Fruit fly (Drosophila melanogaster) whole organism, embryonic: ENCODE results near the gene eIF3i.

ENCODE experiments used
- Adf1 ChIP-seq: fragments of 200-800 bp; sonication (Bioruptor generic); IDR thresholded peaks from 2 replicates; pipeline ENCODE4 v1.3.6; 2022; ENCODE audit warnings: missing biosample characterization, missing genetic modification characterization
- Atf3 ChIP-seq: fragments of 200-800 bp; sonication (Bioruptor generic); optimal IDR thresholded peaks from 3 replicates; lab custom pipeline; 2016; ENCODE audit warnings: missing biosample characterization, missing genetic modification characterization
- B-H2 ChIP-seq: fragments of 200-800 bp; sonication (Bioruptor generic); optimal IDR thresholded peaks from 2 replicates; lab custom pipeline; 2018; ENCODE audit warnings: missing biosample characterization, mild to moderate bottlenecking, missing genetic modification characterization
- Bgb ChIP-seq: fragments of 200-800 bp; sonication (Bioruptor generic); IDR thresholded peaks from 2 replicates; pipeline ENCODE4 v1.3.6; 2022; ENCODE audit warnings: missing biosample characterization, missing genetic modification characterization; ENCODE audit not compliant: partially characterized antibody
- CG13624 ChIP-seq: fragments of 200-800 bp; sonication (Bioruptor generic); optimal IDR thresholded peaks from 2 replicates; lab custom pipeline; 2016; ENCODE audit warnings: missing biosample characterization, missing genetic modification characterization
- CG14014 ChIP-seq: fragments of 200-800 bp; sonication (Bioruptor generic); IDR thresholded peaks from 2 replicates; pipeline ENCODE4 v1.3.6; 2022; ENCODE audit warnings: missing biosample characterization, missing genetic modification characterization
- CG18476 ChIP-seq: fragments of 200-800 bp; sonication (Bioruptor generic); optimal IDR thresholded peaks from 2 replicates; lab custom pipeline; 2016; ENCODE audit warnings: missing biosample characterization, mild to moderate bottlenecking, missing genetic modification characterization
- CG30020 ChIP-seq: fragments of 200-800 bp; optimal IDR thresholded peaks from 2 replicates; lab custom pipeline; 2019; ENCODE audit warnings: missing biosample characterization, mild to moderate bottlenecking, missing genetic modification characterization, moderate library complexity
- CG34224 ChIP-seq: fragments of 200-800 bp; sonication (Bioruptor generic); IDR thresholded peaks from 3 replicates; pipeline ENCODE4 v1.3.6; 2022; ENCODE audit warnings: missing biosample characterization, missing genetic modification characterization; ENCODE audit not compliant: partially characterized antibody
- CG4328 ChIP-seq: fragments of 200-800 bp; sonication (Bioruptor generic); optimal IDR thresholded peaks from 3 replicates; lab custom pipeline; 2017; ENCODE audit warnings: missing biosample characterization, missing genetic modification reagents, missing genetic modification characterization
- CG43689 ChIP-seq: fragments of 200-800 bp; sonication (Bioruptor generic); IDR thresholded peaks from 2 replicates; pipeline ENCODE4 v1.3.6; 2022; ENCODE audit warnings: missing biosample characterization, missing genetic modification characterization
- CG4617 ChIP-seq: fragments of 200-800 bp; sonication (Bioruptor generic); optimal IDR thresholded peaks from 3 replicates; lab custom pipeline; 2016; ENCODE audit warnings: missing biosample characterization, missing genetic modification characterization, borderline replicate concordance
- CG4730 ChIP-seq: fragments of 200-800 bp; sonication (Bioruptor generic); IDR thresholded peaks from 2 replicates; pipeline ENCODE4 v1.3.6; 2022; ENCODE audit warnings: missing biosample characterization, missing genetic modification characterization
- CG6272 ChIP-seq: fragments of 200-800 bp; sonication (Bioruptor generic); IDR thresholded peaks from 2 replicates; pipeline ENCODE4 v1.3.6; 2022; ENCODE audit warnings: missing biosample characterization, missing genetic modification characterization
- CG6689 ChIP-seq: fragments of 200-800 bp; sonication (Bioruptor generic); IDR thresholded peaks from 2 replicates; pipeline ENCODE4 v1.3.6; 2022; ENCODE audit warnings: missing biosample characterization, missing genetic modification characterization
- CG6854 ChIP-seq: fragments of 200-800 bp; sonication (Bioruptor generic); optimal IDR thresholded peaks from 3 replicates; lab custom pipeline; 2017; ENCODE audit warnings: missing biosample characterization, mild to moderate bottlenecking, missing genetic modification characterization
- CG7357 ChIP-seq: fragments of 200-800 bp; sonication (Bioruptor generic); IDR thresholded peaks from 3 replicates; pipeline ENCODE4 v1.3.6; 2022; ENCODE audit warnings: missing biosample characterization, missing genetic modification characterization
- Drgx ChIP-seq: fragments of 200-800 bp; sonication (Bioruptor generic); IDR thresholded peaks from 2 replicates; pipeline ENCODE4 v1.3.6; 2022; ENCODE audit warnings: missing biosample characterization, missing genetic modification characterization
- Fer2 ChIP-seq: fragments of 200-800 bp; sonication (Bioruptor generic); optimal IDR thresholded peaks from 2 replicates; lab custom pipeline; 2018; ENCODE audit warnings: missing biosample characterization, mild to moderate bottlenecking, missing genetic modification characterization, moderate library complexity
- GATAe ChIP-seq: fragments of 200-800 bp; sonication (Bioruptor generic); conservative IDR thresholded peaks from 2 replicates; pipeline ENCODE4 v1.3.6; 2022; ENCODE audit warnings: missing biosample characterization, missing genetic modification characterization
- H2.0 ChIP-seq: fragments of 200-800 bp; sonication (Bioruptor generic); IDR thresholded peaks from 2 replicates; pipeline ENCODE4 v1.3.6; 2022; ENCODE audit warnings: missing biosample characterization, missing genetic modification characterization
- HLHmδ ChIP-seq: fragments of 200-800 bp; sonication (Bioruptor generic); optimal IDR thresholded peaks from 2 replicates; lab custom pipeline; 2018; ENCODE audit warnings: missing biosample characterization, mild to moderate bottlenecking, missing genetic modification characterization, moderate library complexity
- Lpt ChIP-seq: fragments of >200 bp; optimal IDR thresholded peaks from 2 replicates; lab custom pipeline; 2018; ENCODE audit warnings: missing biosample characterization, missing genetic modification characterization
- Mes4 ChIP-seq: fragments of 200-800 bp; sonication (Bioruptor generic); optimal IDR thresholded peaks from 2 replicates; lab custom pipeline; 2016; ENCODE audit warnings: missing biosample characterization, missing genetic modification characterization
- Rfx ChIP-seq: fragments of 200-800 bp; sonication (Bioruptor generic); IDR thresholded peaks from 2 replicates; pipeline ENCODE4 v1.3.6; 2022; ENCODE audit warnings: missing biosample characterization, missing genetic modification characterization
- Sox102F ChIP-seq: fragments of 200-800 bp; sonication (Bioruptor generic); optimal IDR thresholded peaks from 2 replicates; lab custom pipeline; 2018; ENCODE audit warnings: missing biosample characterization, mild to moderate bottlenecking, missing genetic modification characterization, moderate library complexity
- Ssrp ChIP-seq: fragments of 200-800 bp; sonication (Bioruptor generic); optimal IDR thresholded peaks from 2 replicates; lab custom pipeline; 2018; ENCODE audit warnings: missing biosample characterization, mild to moderate bottlenecking, missing genetic modification characterization, moderate library complexity
- Taf1 ChIP-seq: fragments of 200-800 bp; sonication (Bioruptor generic); IDR thresholded peaks from 2 replicates; pipeline ENCODE4 v1.3.6; 2022; ENCODE audit warnings: missing biosample characterization, missing genetic modification characterization
- ara ChIP-seq: fragments of 200-800 bp; sonication (Bioruptor generic); IDR thresholded peaks from 2 replicates; pipeline ENCODE4 v1.3.6; 2022; ENCODE audit warnings: missing biosample characterization, missing genetic modification characterization
- az2 ChIP-seq: fragments of 200-800 bp; sonication (Bioruptor generic); optimal IDR thresholded peaks from 3 replicates; lab custom pipeline; 2016; ENCODE audit warnings: missing biosample characterization, missing genetic modification characterization
- bcd ChIP-seq: fragments of 200-800 bp; sonication (Bioruptor generic); optimal IDR thresholded peaks from 2 replicates; lab custom pipeline; 2017; ENCODE audit warnings: missing biosample characterization, mild to moderate bottlenecking, missing genetic modification characterization
- cas ChIP-seq: fragments of 200-800 bp; sonication (Bioruptor generic); IDR thresholded peaks from 2 replicates; pipeline ENCODE4 v1.3.6; 2022; ENCODE audit warnings: missing biosample characterization, missing genetic modification characterization
- chn ChIP-seq: fragments of 200-800 bp; sonication (Bioruptor generic); optimal IDR thresholded peaks from 2 replicates; lab custom pipeline; 2016; ENCODE audit warnings: missing biosample characterization, missing genetic modification characterization
- cwo ChIP-seq: fragments of 200-800 bp; sonication (Bioruptor generic); optimal IDR thresholded peaks from 3 replicates; lab custom pipeline; 2017; ENCODE audit warnings: missing biosample characterization, missing genetic modification characterization, mild to moderate bottlenecking, moderate library complexity, missing genetic modification reagents
- dan ChIP-seq: fragments of 200-800 bp; sonication (Bioruptor generic); IDR thresholded peaks from 2 replicates; pipeline ENCODE4 v1.3.6; 2022; ENCODE audit warnings: missing biosample characterization, missing genetic modification characterization
- disco-r ChIP-seq: fragments of 200-800 bp; sonication (Bioruptor generic); optimal IDR thresholded peaks from 2 replicates; lab custom pipeline; 2016; ENCODE audit warnings: missing biosample characterization, missing genetic modification characterization
- en ChIP-seq: fragments of 200-800 bp; sonication (Bioruptor generic); optimal IDR thresholded peaks from 2 replicates; lab custom pipeline; 2016; ENCODE audit warnings: missing biosample characterization, missing genetic modification characterization
- gcm ChIP-seq: fragments of 200-800 bp; sonication (Bioruptor generic); optimal IDR thresholded peaks from 2 replicates; lab custom pipeline; 2019; ENCODE audit warnings: missing biosample characterization, mild to moderate bottlenecking, missing genetic modification characterization, moderate library complexity
- jigr1 ChIP-seq: fragments of 200-800 bp; sonication (Bioruptor generic); IDR thresholded peaks from 3 replicates; pipeline ENCODE4 v1.3.6; 2022; ENCODE audit warnings: missing biosample characterization, missing genetic modification characterization
- lilli ChIP-seq: fragments of 200-800 bp; sonication (Bioruptor generic); optimal IDR thresholded peaks from 3 replicates; lab custom pipeline; 2016; ENCODE audit warnings: missing biosample characterization, missing genetic modification characterization
- lola ChIP-seq, 3 experiments: fragments of >200 bp in 2 of 3; fragments of 200-800 bp in 1 of 3; sonication (Bioruptor generic) in 1 of 3; optimal IDR thresholded peaks; 2 replicates each; lab custom pipeline; 2017 to 2019; ENCODE audit warnings: missing biosample characterization in 3 of 3, missing genetic modification characterization in 3 of 3, mild to moderate bottlenecking in 1 of 3, moderate library complexity in 1 of 3
- nom ChIP-seq: fragments of 200-800 bp; sonication (Bioruptor generic); optimal IDR thresholded peaks from 2 replicates; lab custom pipeline; 2017; ENCODE audit warnings: missing biosample characterization, missing genetic modification characterization, mild to moderate bottlenecking, moderate library complexity, missing genetic modification reagents
- pnt ChIP-seq: fragments of 200-800 bp; sonication (Bioruptor generic); optimal IDR thresholded peaks from 3 replicates; lab custom pipeline; 2016; ENCODE audit warnings: missing biosample characterization, missing genetic modification characterization
- pum ChIP-seq: fragments of 200-800 bp; sonication (Bioruptor generic); optimal IDR thresholded peaks from 2 replicates; lab custom pipeline; 2016; ENCODE audit warnings: missing biosample characterization, missing genetic modification characterization
- repo ChIP-seq: fragments of 200-800 bp; sonication (Bioruptor generic); optimal IDR thresholded peaks from 2 replicates; lab custom pipeline; 2016; ENCODE audit warnings: missing biosample characterization, missing genetic modification characterization
- salm ChIP-seq: fragments of 200-800 bp; sonication (Bioruptor generic); optimal IDR thresholded peaks from 2 replicates; lab custom pipeline; 2018; ENCODE audit warnings: missing biosample characterization, mild to moderate bottlenecking, missing genetic modification characterization
- schlank ChIP-seq: fragments of 200-800 bp; sonication (Bioruptor generic); optimal IDR thresholded peaks from 2 replicates; lab custom pipeline; 2018; ENCODE audit warnings: missing biosample characterization, mild to moderate bottlenecking, missing genetic modification characterization
- scrt ChIP-seq: fragments of 200-800 bp; sonication (Bioruptor generic); optimal IDR thresholded peaks from 2 replicates; lab custom pipeline; 2018; ENCODE audit warnings: missing biosample characterization, mild to moderate bottlenecking, missing genetic modification characterization, moderate library complexity
- tap ChIP-seq: fragments of 200-800 bp; optimal IDR thresholded peaks from 3 replicates; lab custom pipeline; 2019; ENCODE audit warnings: missing biosample characterization, mild to moderate bottlenecking, missing genetic modification characterization, moderate library complexity
- toy ChIP-seq: fragments of 200-800 bp; sonication (Bioruptor generic); IDR thresholded peaks from 2 replicates; pipeline ENCODE4 v1.3.6; 2022; ENCODE audit warnings: missing biosample characterization, missing genetic modification characterization
- vvl ChIP-seq: fragments of 200-800 bp; sonication (Bioruptor generic); IDR thresholded peaks from 2 replicates; pipeline ENCODE4 v1.3.6; 2022; ENCODE audit warnings: missing biosample characterization, missing genetic modification characterization

Gene eIF3i

dm6 chr2L:4973731-4974415 lies 6.3 kb upstream of the eIF3i start, which contains the start of gene mRpL28 (continued):
- no peak; the same call in 1 of the 2 replicates for TF ChIP-seq Adf1 (GFP tag; lab: Robert Waterston, UW)
- no peak for TF ChIP-seq tap
- no peak for TF ChIP-seq bcd (GFP tag; lab: Kevin White, UChicago)
- no peak for TF ChIP-seq H2.0 (GFP tag; lab: Robert Waterston, UW)
- TF ChIP-seq CG18476 (GFP tag; lab: Kevin White, UChicago) = no peak
- TF ChIP-seq scrt (GFP tag; lab: Kevin White, UChicago) = no peak
- TF ChIP-seq schlank (tag; lab: Kevin White, UChicago) = no peak
- no peak for TF ChIP-seq cwo (GFP tag; lab: Kevin White, UChicago)
- peak; percentile 59 for TF ChIP-seq CG13624
- TF ChIP-seq dan (GFP tag; lab: Robert Waterston, UW) = no peak
- no peak for TF ChIP-seq salm (tag; lab: Kevin White, UChicago)
- TF ChIP-seq HLHmδ = no peak
- TF ChIP-seq Fer2 (tag; lab: Kevin White, UChicago) = no peak
- TF ChIP-seq CG14014 (GFP tag; lab: Robert Waterston, UW) = no peak
- TF ChIP-seq disco-r (GFP tag; lab: Kevin White, UChicago) = no peak
- TF ChIP-seq CG30020 (tag; lab: Kevin White, UChicago) = peak; percentile 39
- no peak for TF ChIP-seq pnt (GFP tag; lab: Kevin White, UChicago)
- TF ChIP-seq Mes4 (GFP tag; lab: Kevin White, UChicago) = no peak
- peak; percentile 12 for TF ChIP-seq lilli (GFP tag; lab: Kevin White, UChicago)
- TF ChIP-seq Sox102F (GFP tag; lab: Kevin White, UChicago) = no peak
- no peak for TF ChIP-seq CG7357 (GFP tag; lab: Robert Waterston, UW)
- no peak for TF ChIP-seq CG6272 (GFP tag; lab: Robert Waterston, UW)
- no peak; the same call in 1 of the 2 replicates for TF ChIP-seq vvl (GFP tag; lab: Robert Waterston, UW)
- peak; percentile 54 for TF ChIP-seq CG4617 (GFP tag; lab: Kevin White, UChicago)
- peak; percentile 43 for TF ChIP-seq B-H2
- no peak for TF ChIP-seq ara
- no peak for TF ChIP-seq Ssrp (tag; lab: Kevin White, UChicago)
- no peak for TF ChIP-seq Rfx (GFP tag; lab: Robert Waterston, UW)
- TF ChIP-seq CG34224 (GFP tag; lab: Robert Waterston, UW) = peak; percentile 71
- TF ChIP-seq Bgb (GFP tag; lab: Robert Waterston, UW) = peak; percentile 10; the same call in 1 of the 2 replicates
- no peak for TF ChIP-seq nom (GFP tag; lab: Kevin White, UChicago)
- TF ChIP-seq CG6689 (GFP tag; lab: Robert Waterston, UW) = 0 out of 2 replicates have a peak, but pooled peaks have one; percentile 4
- no peak for TF ChIP-seq CG4730 (GFP tag; lab: Robert Waterston, UW)
- TF ChIP-seq GATAe (GFP tag; lab: Robert Waterston, UW) = no peak
- TF ChIP-seq toy = no peak
- TF ChIP-seq jigr1 = no peak
- TF ChIP-seq pum (GFP tag; lab: Kevin White, UChicago) = no peak
- peak in 1 of 3 experiments; percentile 0 for TF ChIP-seq lola (GFP tag; optimal IDR thresholded peaks at IDR 0.05; lab: Kevin White, UChicago)
- TF ChIP-seq CG4328 = peak; percentile 18
- TF ChIP-seq CG43689 = no peak
- no peak for TF ChIP-seq gcm
- TF ChIP-seq Taf1 = no peak
- no peak for TF ChIP-seq Lpt
- no peak for TF ChIP-seq Atf3 (GFP tag; lab: Kevin White, UChicago)
- no peak for TF ChIP-seq en (GFP tag; lab: Kevin White, UChicago)
- TF ChIP-seq az2 (GFP tag; lab: Kevin White, UChicago) = no peak
- TF ChIP-seq cas (GFP tag; lab: Robert Waterston, UW) = no peak
- TF ChIP-seq CG6854 (GFP tag; lab: Kevin White, UChicago) = no peak
- no peak for TF ChIP-seq repo
- no peak for TF ChIP-seq Drgx
- no peak for TF ChIP-seq chn (GFP tag; lab: Kevin White, UChicago)
